Fruit fly (Drosophila melanogaster) whole organism, embryonic: ENCODE results near the gene Lst8.

ENCODE experiments used
- Atf-2 ChIP-seq: fragments of 200-800 bp; sonication (Bioruptor generic); optimal IDR thresholded peaks from 2 replicates; lab custom pipeline; 2016; ENCODE audit warnings: missing biosample characterization, missing genetic modification characterization
- Atf6 ChIP-seq: fragments of 200-800 bp; sonication (Bioruptor generic); IDR thresholded peaks from 2 replicates; pipeline ENCODE4 v1.3.6; 2022; ENCODE audit warnings: missing biosample characterization, missing genetic modification characterization
- BEAF-32 ChIP-seq: fragments of 200-800 bp; sonication (Bioruptor generic); optimal IDR thresholded peaks from 3 replicates; lab custom pipeline; 2017; ENCODE audit warnings: missing biosample characterization, missing genetic modification characterization, mild to moderate bottlenecking, moderate library complexity, missing genetic modification reagents
- CG1024 ChIP-seq: fragments of 200-800 bp; sonication (Bioruptor generic); IDR thresholded peaks from 2 replicates; pipeline ENCODE4 v1.3.6; 2022; ENCODE audit warnings: missing biosample characterization, missing genetic modification characterization
- CG10431 ChIP-seq: fragments of 200-800 bp; sonication (Bioruptor generic); optimal IDR thresholded peaks from 3 replicates; lab custom pipeline; 2018; ENCODE audit warnings: missing biosample characterization, mild to moderate bottlenecking, missing genetic modification characterization
- CG12236 ChIP-seq: fragments of 200-800 bp; sonication (Bioruptor generic); optimal IDR thresholded peaks from 2 replicates; lab custom pipeline; 2016; ENCODE audit warnings: missing biosample characterization, missing genetic modification characterization
- CG13123 ChIP-seq: fragments of 200-800 bp; sonication (Bioruptor generic); optimal IDR thresholded peaks from 2 replicates; lab custom pipeline; 2016; ENCODE audit warnings: missing biosample characterization, missing genetic modification characterization
- CG14667 ChIP-seq: fragments of 200-800 bp; sonication (Bioruptor generic); IDR thresholded peaks from 2 replicates; pipeline ENCODE4 v1.3.6; 2022; ENCODE audit warnings: missing biosample characterization, missing genetic modification characterization
- CG16863 ChIP-seq: fragments of 200-800 bp; sonication (Bioruptor generic); optimal IDR thresholded peaks from 3 replicates; lab custom pipeline; 2016; ENCODE audit warnings: missing biosample characterization, missing genetic modification characterization
- CG18599 ChIP-seq: fragments of 200-800 bp; sonication (Bioruptor generic); optimal IDR thresholded peaks from 3 replicates; lab custom pipeline; 2017; ENCODE audit warnings: missing biosample characterization, missing genetic modification characterization, mild to moderate bottlenecking, moderate library complexity, missing genetic modification reagents
- CG3065 ChIP-seq: fragments of 200-800 bp; sonication (Bioruptor generic); optimal IDR thresholded peaks from 2 replicates; lab custom pipeline; 2016; ENCODE audit warnings: missing biosample characterization, missing genetic modification characterization
- CG33557 ChIP-seq: fragments of 200-800 bp; sonication (Bioruptor generic); optimal IDR thresholded peaks from 2 replicates; lab custom pipeline; 2019; ENCODE audit warnings: missing biosample characterization, mild to moderate bottlenecking, missing genetic modification characterization, moderate library complexity
- CG3726 ChIP-seq: fragments of 200-800 bp; sonication (Bioruptor generic); IDR thresholded peaks from 3 replicates; pipeline ENCODE4, ENCODE4 v1.3.6; 2022; ENCODE audit warnings: missing biosample characterization, missing genetic modification characterization
- CG4328 ChIP-seq: fragments of 200-800 bp; sonication (Bioruptor generic); optimal IDR thresholded peaks from 3 replicates; lab custom pipeline; 2017; ENCODE audit warnings: missing biosample characterization, missing genetic modification reagents, missing genetic modification characterization
- CG6683 ChIP-seq: fragments of 200-800 bp; sonication (Bioruptor generic); optimal IDR thresholded peaks from 2 replicates; lab custom pipeline; 2017; ENCODE audit warnings: missing biosample characterization, mild to moderate bottlenecking, missing genetic modification characterization, missing genetic modification reagents
- CG7271 ChIP-seq: fragments of 200-800 bp; sonication (Bioruptor generic); optimal IDR thresholded peaks from 2 replicates; lab custom pipeline; 2018; ENCODE audit warnings: missing biosample characterization, mild to moderate bottlenecking, missing genetic modification characterization, moderate library complexity
- CG7987 ChIP-seq: fragments of 200-800 bp; sonication (Bioruptor generic); optimal IDR thresholded peaks from 2 replicates; lab custom pipeline; 2018; ENCODE audit warnings: missing biosample characterization, mild to moderate bottlenecking, missing genetic modification characterization, moderate library complexity
- CG8290 ChIP-seq, 3 experiments: fragments of 200-800 bp; sonication (Bioruptor generic); optimal IDR thresholded peaks; 2 replicates each; lab custom pipeline; 2016 to 2019; ENCODE audit warnings: missing biosample characterization in 3 of 3, missing genetic modification characterization in 3 of 3, mild to moderate bottlenecking in 2 of 3, moderate library complexity in 1 of 3
- CG8944 ChIP-seq: fragments of 200-800 bp; sonication (Bioruptor generic); optimal IDR thresholded peaks from 3 replicates; lab custom pipeline; 2016; ENCODE audit warnings: missing biosample characterization, missing genetic modification characterization
- CG9876 ChIP-seq: fragments of 200-800 bp; sonication (Bioruptor generic); optimal IDR thresholded peaks from 2 replicates; lab custom pipeline; 2016; ENCODE audit warnings: missing biosample characterization, missing genetic modification characterization
- Fer1 ChIP-seq: fragments of 200-800 bp; sonication (Bioruptor generic); optimal IDR thresholded peaks from 2 replicates; lab custom pipeline; 2017; ENCODE audit warnings: missing biosample characterization, mild to moderate bottlenecking, missing genetic modification characterization
- GATAe ChIP-seq: fragments of 200-800 bp; sonication (Bioruptor generic); conservative IDR thresholded peaks from 2 replicates; pipeline ENCODE4 v1.3.6; 2022; ENCODE audit warnings: missing biosample characterization, missing genetic modification characterization
- HLH4C ChIP-seq: fragments of 200-800 bp; sonication (Bioruptor generic); IDR thresholded peaks from 3 replicates; pipeline ENCODE4 v1.3.6; 2022; ENCODE audit warnings: missing biosample characterization, missing genetic modification characterization; ENCODE audit not compliant: partially characterized antibody
- Lhr ChIP-seq: fragments of 200-800 bp; sonication (Bioruptor generic); optimal IDR thresholded peaks from 3 replicates; lab custom pipeline; 2017; ENCODE audit warnings: mild to moderate bottlenecking, missing biosample characterization, missing genetic modification reagents, missing genetic modification characterization
- Mrtf ChIP-seq: fragments of 200-800 bp; sonication (Bioruptor generic); IDR thresholded peaks from 3 replicates; pipeline ENCODE4 v1.3.6; 2022; ENCODE audit warnings: missing biosample characterization, missing genetic modification characterization
- Nf-YA ChIP-seq: fragments of 200-800 bp; sonication (Bioruptor generic); IDR thresholded peaks from 2 replicates; pipeline ENCODE4 v1.3.6; 2022; ENCODE audit warnings: missing biosample characterization, missing genetic modification characterization
- Nf-YC ChIP-seq: fragments of 200-800 bp; optimal IDR thresholded peaks from 3 replicates; lab custom pipeline; 2019; ENCODE audit warnings: missing biosample characterization, mild to moderate bottlenecking, missing genetic modification characterization, moderate library complexity
- Ravus ChIP-seq: fragments of 200-800 bp; sonication (Bioruptor generic); IDR thresholded peaks from 2 replicates; pipeline ENCODE4 v1.3.6; 2022; ENCODE audit warnings: missing biosample characterization, missing genetic modification characterization
- Sox102F ChIP-seq: fragments of 200-800 bp; sonication (Bioruptor generic); optimal IDR thresholded peaks from 2 replicates; lab custom pipeline; 2018; ENCODE audit warnings: missing biosample characterization, mild to moderate bottlenecking, missing genetic modification characterization, moderate library complexity
- al ChIP-seq: fragments of 200-800 bp; sonication (Bioruptor generic); IDR thresholded peaks from 2 replicates; pipeline ENCODE4 v1.3.6; 2022; ENCODE audit warnings: missing biosample characterization, missing genetic modification characterization
- amos ChIP-seq: fragments of 200-800 bp; sonication (Bioruptor generic); IDR thresholded peaks from 2 replicates; pipeline ENCODE4 v1.3.6; 2022; ENCODE audit warnings: missing biosample characterization, missing genetic modification characterization; ENCODE audit not compliant: partially characterized antibody
- aop ChIP-seq: fragments of 200-800 bp; sonication (Bioruptor generic); IDR thresholded peaks from 2 replicates; pipeline ENCODE4 v1.3.6; 2022; ENCODE audit warnings: missing biosample characterization, missing genetic modification characterization
- croc ChIP-seq: fragments of 200-800 bp; sonication (Bioruptor generic); conservative IDR thresholded peaks from 3 replicates; pipeline ENCODE4 v1.3.6; 2022; ENCODE audit warnings: missing biosample characterization, missing genetic modification characterization
- crp ChIP-seq, 2 experiments: fragments of 200-800 bp; sonication (Bioruptor generic); optimal IDR thresholded peaks; 2 replicates in 1 of 2; 3 replicates in 1 of 2; lab custom pipeline; 2017; ENCODE audit warnings: missing biosample characterization in 2 of 2, missing genetic modification characterization in 2 of 2, mild to moderate bottlenecking in 1 of 2, moderate library complexity in 1 of 2
- fru ChIP-seq: fragments of >200 bp; optimal IDR thresholded peaks from 2 replicates; lab custom pipeline; 2017
- fu2 ChIP-seq: fragments of 200-800 bp; sonication (Bioruptor generic); optimal IDR thresholded peaks from 2 replicates; lab custom pipeline; 2016; ENCODE audit warnings: missing biosample characterization, missing genetic modification characterization
- gcm2 ChIP-seq: fragments of 200-800 bp; sonication (Bioruptor generic); optimal IDR thresholded peaks from 2 replicates; lab custom pipeline; 2016; ENCODE audit warnings: missing biosample characterization, missing genetic modification characterization
- grau ChIP-seq: fragments of 200-800 bp; optimal IDR thresholded peaks from 3 replicates; lab custom pipeline; 2019; ENCODE audit warnings: missing biosample characterization, mild to moderate bottlenecking, missing genetic modification characterization, moderate library complexity
- gro ChIP-seq: fragments of 200-800 bp; sonication (Bioruptor generic); optimal IDR thresholded peaks from 2 replicates; lab custom pipeline; 2016; ENCODE audit warnings: missing biosample characterization, missing genetic modification characterization
- ind ChIP-seq: fragments of 200-800 bp; sonication (Bioruptor generic); optimal IDR thresholded peaks from 3 replicates; lab custom pipeline; 2016; ENCODE audit warnings: missing biosample characterization, missing genetic modification characterization
- kay ChIP-seq: fragments of 200-800 bp; sonication (Bioruptor generic); optimal IDR thresholded peaks from 2 replicates; lab custom pipeline; 2016; ENCODE audit warnings: missing biosample characterization, missing genetic modification characterization
- lmd ChIP-seq: fragments of 200-800 bp; sonication (Bioruptor generic); IDR thresholded peaks from 2 replicates; pipeline ENCODE4 v1.3.6; 2022; ENCODE audit warnings: missing biosample characterization, missing genetic modification characterization
- pb ChIP-seq: fragments of 200-800 bp; sonication (Bioruptor generic); optimal IDR thresholded peaks from 3 replicates; lab custom pipeline; 2016; ENCODE audit warnings: missing biosample characterization, missing genetic modification characterization
- pnt ChIP-seq: fragments of 200-800 bp; sonication (Bioruptor generic); optimal IDR thresholded peaks from 3 replicates; lab custom pipeline; 2016; ENCODE audit warnings: missing biosample characterization, missing genetic modification characterization
- pum ChIP-seq: fragments of 200-800 bp; sonication (Bioruptor generic); optimal IDR thresholded peaks from 2 replicates; lab custom pipeline; 2016; ENCODE audit warnings: missing biosample characterization, missing genetic modification characterization
- slbo ChIP-seq: fragments of 200-800 bp; sonication (Bioruptor generic); IDR thresholded peaks from 2 replicates; pipeline ENCODE4 v1.3.6; 2022; ENCODE audit warnings: missing biosample characterization, missing genetic modification characterization
- stc ChIP-seq: fragments of 200-800 bp; sonication (Bioruptor generic); IDR thresholded peaks from 2 replicates; pipeline ENCODE4 v1.3.6; 2022; ENCODE audit warnings: missing biosample characterization, missing genetic modification characterization
- stwl ChIP-seq: fragments of 200-800 bp; sonication (Bioruptor generic); optimal IDR thresholded peaks from 3 replicates; lab custom pipeline; 2018; ENCODE audit warnings: missing biosample characterization, mild to moderate bottlenecking, missing genetic modification characterization, moderate library complexity
- tx ChIP-seq: fragments of 200-800 bp; sonication (Bioruptor generic); optimal IDR thresholded peaks from 2 replicates; lab custom pipeline; 2016; ENCODE audit warnings: missing biosample characterization, missing genetic modification characterization
- zen ChIP-seq: fragments of 200-800 bp; sonication (Bioruptor generic); optimal IDR thresholded peaks from 3 replicates; lab custom pipeline; 2018; ENCODE audit warnings: missing biosample characterization, mild to moderate bottlenecking, missing genetic modification characterization, moderate library complexity

The Lst8 gene

DNA sequence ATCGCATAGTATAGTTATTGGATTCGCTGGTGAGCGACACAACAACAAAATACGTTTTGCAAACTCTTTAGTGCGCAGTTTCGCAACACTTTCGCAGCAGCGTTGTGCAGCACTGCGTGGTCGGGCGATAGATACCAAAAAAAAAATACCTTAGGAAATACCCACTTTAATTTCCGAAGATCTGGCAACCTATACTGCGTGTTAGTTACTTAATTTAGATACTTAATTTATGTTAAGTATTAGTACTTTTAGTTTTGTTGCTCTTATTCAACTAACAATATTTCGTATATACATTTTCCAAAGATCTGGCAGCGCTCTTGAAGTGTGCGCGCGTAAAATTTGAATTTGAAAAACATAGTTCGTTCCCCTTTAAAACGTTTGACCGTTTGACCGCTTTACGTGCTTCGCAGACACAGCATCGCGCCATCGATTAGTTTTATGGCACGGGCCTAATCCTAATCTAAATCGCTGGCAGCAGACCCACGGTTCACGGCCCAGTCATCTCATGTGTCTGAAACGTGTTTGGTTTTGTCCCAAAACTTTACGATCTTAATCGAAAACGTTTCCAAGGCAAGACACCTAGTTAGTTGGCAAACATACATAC is 25.7 kb downstream of the Lst8 start, which contains the start of gene LPCAT (continued):
- TF ChIP-seq Atf6 (GFP tag; lab: Robert Waterston, UW) (peak; percentile 61; the same call in 1 of the 2 replicates), CG18599 (GFP tag; lab: Kevin White, UChicago) (peak; percentile 79), BEAF-32 (GFP tag; lab: Kevin White, UChicago) (peak; percentile 85), CG13123 (GFP tag; lab: Kevin White, UChicago) (peak; percentile 58), fru (no peak), pb (GFP tag; lab: Kevin White, UChicago) (peak; percentile 20), aop (GFP tag; lab: Robert Waterston, UW) (0 out of 2 replicates have a peak, but pooled peaks have one; percentile 2), CG12236 (no peak), pum (GFP tag; lab: Kevin White, UChicago) (peak; percentile 83), al (GFP tag; lab: Robert Waterston, UW) (peak; percentile 72), CG16863 (GFP tag; lab: Kevin White, UChicago) (peak; percentile 52), CG7987 (GFP tag; lab: Kevin White, UChicago) (peak; percentile 80), GATAe (GFP tag; lab: Robert Waterston, UW) (no peak), lmd (GFP tag; lab: Robert Waterston, UW) (peak; percentile 79), kay (GFP tag; lab: Kevin White, UChicago) (peak; percentile 73), Mrtf (peak; percentile 66; the same call in 1 of the 3 replicates), ind (GFP tag; lab: Kevin White, UChicago) (peak; percentile 85), amos (GFP tag; lab: Robert Waterston, UW) (peak; percentile 80; the same call in 1 of the 2 replicates), fu2 (GFP tag; lab: Kevin White, UChicago) (peak; percentile 70), CG1024 (GFP tag; lab: Robert Waterston, UW) (peak; percentile 54), CG9876 (GFP tag; lab: Kevin White, UChicago) (peak; percentile 66), CG7271 (tag; lab: Kevin White, UChicago) (no peak), gcm2 (GFP tag; lab: Kevin White, UChicago) (peak; percentile 54), Nf-YA (GFP tag; lab: Robert Waterston, UW) (no peak), CG4328 (GFP tag; lab: Kevin White, UChicago) (peak; percentile 31), grau (tag; lab: Kevin White, UChicago) (peak; percentile 28), CG14667 (peak; percentile 79), crp (GFP tag; optimal IDR thresholded peaks at IDR 0.05; lab: Kevin White, UChicago) (no peak), stwl (tag; lab: Kevin White, UChicago) (peak; percentile 85), zen (peak; percentile 77), gro (GFP tag; lab: Kevin White, UChicago) (peak; percentile 80), Sox102F (GFP tag; lab: Kevin White, UChicago) (peak; percentile 31), HLH4C (GFP tag; lab: Robert Waterston, UW) (peak; percentile 74), tx (GFP tag; lab: Kevin White, UChicago) (peak; percentile 59), slbo (GFP tag; lab: Robert Waterston, UW) (peak; percentile 93), CG10431 (no peak), CG33557 (GFP tag; lab: Kevin White, UChicago) (peak; percentile 15), Lhr (GFP tag; lab: Kevin White, UChicago) (peak; percentile 84), pnt (peak; percentile 81), croc (peak; percentile 56), CG3065 (no peak), Atf-2 (peak; percentile 34), CG3726 (GFP tag; lab: Robert Waterston, UW) (peak; percentile 82; the same call in 2 of the 3 replicates), stc (GFP tag; lab: Robert Waterston, UW) (peak; percentile 32; the same call in 1 of the 2 replicates), CG8944 (GFP tag; lab: Kevin White, UChicago) (peak; percentile 71), Ravus (peak; percentile 5; the same call in 1 of the 2 replicates), Nf-YC (no peak), Fer1 (GFP tag; lab: Kevin White, UChicago) (peak; percentile 80), CG6683 (GFP tag; lab: Kevin White, UChicago) (peak; percentile 28), CG8290 (GFP tag; optimal IDR thresholded peaks at IDR 0.05; lab: Kevin White, UChicago) (peak; percentile 47), CG8290 (tag; optimal IDR thresholded peaks at IDR 0.05; lab: Kevin White, UChicago) (peak in 1 of 2 experiments; percentile 66)
